Fruit fly (Drosophila melanogaster): Measurements from ENCODE around the gene Nprl3.

- TF ChIP-seq pan (optimal IDR thresholded peaks at IDR 0.05): no peak
- no peak for TF ChIP-seq psq (optimal IDR thresholded peaks at IDR 0.05)
These were observed 2.5 kb downstream of the Nprl3 start, which contains the start of gene CG17359 for dm6 chr3L:13999204-13999603.

All from whole organism.